Worm (Caenorhabditis elegans) whole organism, late embryonic: ENCODE data around the gene T05A7.11.

Source experiments
- ceh-48 ChIP-seq: sonication (generic microtip); optimal IDR thresholded peaks from 2 replicates; lab custom pipeline; 2016; ENCODE audit warnings: missing genetic modification characterization, inconsistent platforms, missing compliant biosample characterization
- elt-2 ChIP-seq: sonication (generic microtip); optimal IDR thresholded peaks from 2 replicates; lab custom pipeline; 2016; ENCODE audit warnings: missing genetic modification reagents, missing genetic modification characterization, missing compliant biosample characterization
- unc-42 ChIP-seq: sonication (generic microtip); optimal IDR thresholded peaks from 2 replicates; lab custom pipeline; 2016; ENCODE audit warnings: missing genotype, missing genetic modification characterization, missing compliant biosample characterization
- ztf-16 ChIP-seq: sonication (generic microtip); optimal IDR thresholded peaks from 2 replicates; lab custom pipeline; 2017; ENCODE audit warnings: missing genetic modification characterization, missing compliant biosample characterization

ce11 chrII:4619700-4620099, 45.6 kb downstream of the T05A7.11 start, which contains the start of gene clec-138:
- TF ChIP-seq ztf-16 (tag; lab: Kevin White, UChicago) (no peak), elt-2 (no peak), ceh-48 (tag; lab: Kevin White, UChicago) (no peak), unc-42 (tag; lab: Kevin White, UChicago) (no peak)
